Fruit fly (Drosophila melanogaster): ENCODE data around the gene osa.

DNA sequence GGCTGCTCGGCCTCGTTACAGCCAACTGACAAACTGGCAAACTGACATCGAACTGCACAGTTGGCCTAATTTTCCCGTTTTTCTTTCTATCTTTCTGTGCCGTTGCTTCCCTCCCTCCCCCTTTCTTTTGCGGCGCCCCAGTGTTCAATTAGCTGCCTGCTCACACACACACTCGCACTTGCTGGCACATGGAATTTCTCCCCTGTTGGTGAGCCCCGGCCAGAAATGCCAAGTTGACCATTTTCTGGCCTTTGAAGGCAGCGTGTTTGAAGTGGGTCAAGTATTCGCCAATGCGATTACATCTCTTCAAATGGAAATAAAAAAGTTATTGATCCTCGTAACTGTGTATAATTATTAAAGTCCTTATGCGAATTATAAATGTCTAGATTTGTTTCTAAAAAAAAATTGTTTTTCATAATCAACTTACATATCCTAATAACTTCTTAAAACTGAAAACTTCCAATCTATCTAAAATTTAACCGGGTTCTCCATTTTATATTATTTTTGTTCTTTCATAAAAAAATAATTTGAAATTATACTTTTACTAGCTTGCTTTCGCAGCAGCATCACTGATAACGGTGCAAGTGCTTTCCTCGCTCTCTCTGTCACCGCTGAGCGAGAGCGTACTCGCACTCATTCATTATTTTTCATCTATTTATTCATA, 37.4 kb downstream of the osa start:
- TF ChIP-seq Eip78C (GFP tag) (peak; percentile 90), CG11902 (GFP tag; optimal IDR thresholded peaks at IDR 0.05) (no peak), fd85E (GFP tag; optimal IDR thresholded peaks at IDR 0.05) (no peak), achi (GFP tag; optimal IDR thresholded peaks at IDR 0.05) (peak; percentile 57), CG31627 (GFP tag; optimal IDR thresholded peaks at IDR 0.05) (peak; percentile 12), Lpt (GFP tag; optimal IDR thresholded peaks at IDR 0.05) (peak; percentile 24), CG6854 (GFP tag; optimal IDR thresholded peaks at IDR 0.05) (no peak), CG3919 (GFP tag; optimal IDR thresholded peaks at IDR 0.05) (peak; percentile 10)
